Fruit fly (Drosophila melanogaster) Kc167 (cell line): ENCODE measurements around the gene CG31200.

ENCODE experiments used
- Myc ChIP-seq: fragments of >200 bp; optimal IDR thresholded peaks from 2 replicates; lab custom pipeline; 2017; ENCODE audit warnings: missing external identifiers
- Sin3A ChIP-seq: fragments of >200 bp; optimal IDR thresholded peaks from 2 replicates; lab custom pipeline; 2018; ENCODE audit warnings: missing external identifiers
- h ChIP-seq: fragments of >200 bp; optimal IDR thresholded peaks from 3 replicates; lab custom pipeline; 2018; ENCODE audit warnings: missing external identifiers
- insv ChIP-seq: fragments of >200 bp; optimal IDR thresholded peaks from 3 replicates; lab custom pipeline; 2018; ENCODE audit warnings: missing external identifiers
- psq ChIP-seq: fragments of >200 bp; optimal IDR thresholded peaks from 2 replicates; lab custom pipeline; 2017; ENCODE audit warnings: missing external identifiers
- ttk ChIP-seq: sonication (Bioruptor generic); optimal IDR thresholded peaks from 2 replicates; lab custom pipeline; 2017; ENCODE audit warnings: missing external identifiers

The CG31200 gene

DNA sequence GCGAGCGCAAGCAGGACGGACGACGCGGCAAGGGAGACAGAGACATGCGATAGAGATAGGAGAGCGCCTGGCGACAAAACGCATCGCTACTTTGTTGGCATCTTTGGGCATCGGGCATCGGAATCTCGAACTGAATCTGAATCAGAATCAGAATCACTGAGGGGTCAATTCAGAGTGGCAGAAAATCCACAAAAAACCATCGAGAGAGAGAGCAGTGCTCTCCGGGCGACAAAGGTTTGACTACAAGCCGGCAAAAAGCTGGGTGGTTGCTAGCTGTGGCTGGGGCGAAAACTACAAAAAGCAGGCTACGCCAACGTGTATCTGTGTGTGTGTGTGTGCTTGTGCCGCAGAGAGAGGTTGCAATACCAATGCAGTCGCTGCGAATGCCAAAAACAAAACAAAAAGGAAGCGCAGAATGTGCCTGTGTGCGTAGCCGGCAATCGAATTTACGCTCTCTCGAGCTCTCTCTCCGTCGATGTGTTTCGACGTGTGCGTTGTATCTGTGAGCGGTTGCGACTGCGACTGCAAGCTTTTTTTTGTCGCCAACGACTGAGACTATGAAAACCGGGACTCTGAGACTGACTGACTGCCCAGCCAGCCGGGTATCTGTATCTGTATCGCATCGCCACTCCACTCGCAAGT lies 33.3 kb upstream of the CG31200 start:
- TF ChIP-seq Myc (lab: Kevin White, UChicago) (no peak), ttk (lab: Kevin White, UChicago) (no peak), Sin3A (no peak), insv (lab: Kevin White, UChicago) (no peak), psq (lab: Kevin White, UChicago) (no peak), h (lab: Kevin White, UChicago) (no peak)

DNA sequence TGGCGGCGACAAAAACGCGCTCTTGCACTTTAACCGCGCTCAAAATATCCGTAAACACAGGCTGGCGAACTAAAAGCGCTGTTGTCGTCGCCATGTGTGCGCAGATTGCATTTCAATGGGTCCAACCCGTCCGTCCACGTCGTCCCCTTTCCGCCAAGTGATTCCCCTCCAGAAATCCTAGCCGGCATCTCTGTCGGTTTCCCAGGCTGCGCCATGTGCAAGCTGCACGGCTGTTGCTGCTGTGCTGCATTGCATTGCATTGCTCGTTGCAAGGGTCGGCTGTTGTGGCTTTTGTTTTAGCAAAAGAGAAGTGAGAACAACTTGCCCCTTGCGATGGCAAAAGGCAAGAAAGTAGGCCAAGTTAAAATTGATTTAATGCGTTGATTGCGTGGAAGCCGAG lies 29.0 kb upstream of the CG31200 start:
- TF ChIP-seq insv (lab: Kevin White, UChicago) (no peak), h (lab: Kevin White, UChicago) (no peak), Sin3A (no peak), Myc (lab: Kevin White, UChicago) (no peak), psq (lab: Kevin White, UChicago) (no peak), ttk (lab: Kevin White, UChicago) (no peak)

DNA sequence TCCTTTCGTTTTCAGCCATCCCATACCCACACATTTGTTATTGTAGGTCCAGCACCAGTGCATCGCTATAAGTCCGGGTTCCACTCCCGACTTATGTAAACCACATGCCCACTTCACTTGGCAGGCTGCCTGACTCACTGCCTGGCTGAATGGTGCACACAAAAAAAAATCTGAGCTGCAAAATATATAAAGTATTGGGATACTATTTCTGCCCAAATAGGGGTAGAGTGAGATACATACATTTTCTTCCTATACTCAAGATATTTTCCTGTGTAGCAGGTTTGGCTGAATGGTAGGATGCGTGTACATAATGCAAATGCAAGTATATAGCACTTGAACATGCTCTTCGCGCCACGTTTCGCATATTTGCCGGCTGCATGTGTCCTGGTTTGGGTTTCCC lies 28.0 kb upstream of the CG31200 start:
- TF ChIP-seq psq (lab: Kevin White, UChicago) (no peak), insv (lab: Kevin White, UChicago) (no peak), h (lab: Kevin White, UChicago) (no peak), Sin3A (no peak), Myc (lab: Kevin White, UChicago) (no peak), ttk (lab: Kevin White, UChicago) (no peak)

DNA sequence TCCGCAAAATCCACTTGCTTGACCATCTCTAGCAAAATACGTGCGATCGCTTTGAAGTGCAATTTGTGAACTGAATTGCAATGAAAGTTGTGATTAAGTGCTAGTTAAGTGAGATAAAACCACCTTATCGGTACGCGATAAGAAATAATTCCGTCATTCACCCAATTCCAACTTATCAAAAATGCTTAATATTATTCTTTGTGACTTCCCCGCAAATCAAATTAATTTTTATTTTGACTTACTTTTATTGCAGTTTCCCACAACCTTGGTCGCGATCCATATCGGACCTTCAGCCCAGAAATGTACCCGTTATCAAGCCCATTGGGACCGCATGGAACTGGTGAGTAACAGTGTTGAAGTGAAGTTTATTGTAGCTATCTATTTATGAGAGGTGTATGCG lies 27.4 kb upstream of the CG31200 start, which contains the start of gene Takl1:
TSS of gene Takl1 (minus strand) at position 59 of the 400 bp plus-strand sequence.
- TF ChIP-seq Sin3A (no peak), ttk (lab: Kevin White, UChicago) (no peak), h (lab: Kevin White, UChicago) (no peak), insv (lab: Kevin White, UChicago) (no peak), psq (lab: Kevin White, UChicago) (no peak), Myc (lab: Kevin White, UChicago) (no peak)

- TF ChIP-seq psq (lab: Kevin White, UChicago) (no peak), h (lab: Kevin White, UChicago) (no peak), insv (lab: Kevin White, UChicago) (no peak), ttk (lab: Kevin White, UChicago) (no peak), Sin3A (no peak), Myc (lab: Kevin White, UChicago) (no peak)
These were observed 21.0 kb upstream of the CG31200 start for dm6 chr3R:20766156-20766486.

DNA sequence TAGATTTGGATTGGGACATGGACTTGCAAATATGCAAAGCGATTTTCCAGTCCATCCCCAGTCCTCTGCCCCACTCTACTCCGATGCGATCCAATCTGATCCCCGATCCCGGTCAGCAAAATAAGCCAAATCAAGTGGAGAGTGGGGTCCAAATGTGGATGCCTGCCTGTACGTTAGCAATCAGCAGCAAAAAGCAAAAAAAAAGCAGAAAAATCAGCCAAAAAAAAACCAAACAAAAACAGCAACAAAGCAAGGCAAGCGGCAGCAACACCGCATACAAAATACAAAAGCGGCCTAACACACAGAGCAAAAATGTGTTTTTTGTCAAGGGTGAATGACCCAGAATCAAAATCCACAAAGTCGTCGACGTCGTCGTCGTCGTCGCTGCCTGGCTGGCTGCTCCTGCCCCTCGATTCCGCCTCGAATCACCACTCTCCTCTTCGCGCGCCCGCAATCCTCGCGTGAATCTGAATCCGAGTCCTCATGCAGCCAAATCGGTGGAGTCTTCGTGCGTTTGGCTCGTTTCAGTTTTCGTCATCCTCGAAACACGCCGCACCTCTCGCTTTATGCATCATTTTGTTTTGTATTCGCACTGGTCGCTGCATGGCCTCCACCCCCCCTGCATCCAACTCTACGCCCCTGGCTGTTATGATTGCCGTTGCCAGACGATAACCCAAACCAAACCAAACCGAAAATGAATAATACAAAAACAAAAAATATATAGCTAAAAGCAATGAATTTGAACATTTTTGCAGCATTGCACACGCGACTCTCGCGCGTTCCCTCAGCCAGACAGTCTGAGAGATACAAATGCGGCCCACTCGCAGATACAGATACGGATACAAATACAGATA lies 20.4 kb upstream of the CG31200 start:
- TF ChIP-seq psq (lab: Kevin White, UChicago) (no peak), h (lab: Kevin White, UChicago) (no peak), Sin3A (no peak), insv (lab: Kevin White, UChicago) (no peak), ttk (lab: Kevin White, UChicago) (no peak), Myc (lab: Kevin White, UChicago) (no peak)

- TF ChIP-seq psq (lab: Kevin White, UChicago) = no peak
- no peak for TF ChIP-seq Sin3A
- TF ChIP-seq Myc (lab: Kevin White, UChicago) = no peak
- TF ChIP-seq h (lab: Kevin White, UChicago) = no peak
- no peak for TF ChIP-seq ttk (lab: Kevin White, UChicago)
- TF ChIP-seq insv (lab: Kevin White, UChicago) = no peak
These were observed 18.9 kb upstream of the CG31200 start for dm6 chr3R:20764058-20764457.

DNA sequence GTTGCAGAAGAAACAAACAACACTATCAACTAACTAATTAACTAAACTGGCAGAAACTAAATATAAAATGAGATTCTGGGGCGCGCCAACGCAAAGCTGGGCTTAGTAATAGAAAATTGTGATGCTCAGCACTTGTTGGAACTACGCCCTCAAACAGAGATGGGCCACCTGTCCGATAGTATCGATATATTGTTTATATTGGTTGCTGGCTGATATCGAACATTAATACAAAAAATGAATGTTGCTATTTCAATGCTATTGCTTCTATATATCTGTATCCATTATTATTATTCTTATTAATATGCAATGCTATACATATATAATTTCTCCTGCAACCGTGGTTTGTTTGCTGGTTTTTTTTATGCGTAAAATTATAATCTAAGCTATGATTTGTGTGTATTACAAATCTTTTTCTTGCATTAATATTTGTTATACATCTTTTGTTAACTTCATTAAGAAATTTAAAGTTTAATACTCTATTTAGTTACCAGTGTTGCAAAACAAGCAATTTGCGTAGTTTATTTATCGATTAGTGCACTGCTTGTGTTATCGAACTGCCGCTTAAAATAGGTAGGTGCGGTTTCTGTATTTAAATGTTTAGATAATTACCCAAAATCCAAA lies 17.1 kb upstream of the CG31200 start, which contains the start of gene CG31195:
TSS of gene CG31195 (minus strand) at position 195 of the 621 bp plus-strand sequence.
- no peak for TF ChIP-seq Myc (lab: Kevin White, UChicago)
- no peak for TF ChIP-seq h (lab: Kevin White, UChicago)
- TF ChIP-seq psq (lab: Kevin White, UChicago) = no peak
- no peak for TF ChIP-seq ttk (lab: Kevin White, UChicago)
- no peak for TF ChIP-seq insv (lab: Kevin White, UChicago)
- TF ChIP-seq Sin3A = no peak

dm6 chr3R:20756429-20756828 lies 11.3 kb upstream of the CG31200 start, which contains the start of gene Syp:
Gene Syp, plus strand, starts transcription at chr3R:20756729.
- no peak for TF ChIP-seq psq (lab: Kevin White, UChicago)
- no peak for TF ChIP-seq ttk (lab: Kevin White, UChicago)
- TF ChIP-seq insv (lab: Kevin White, UChicago) = no peak

DNA sequence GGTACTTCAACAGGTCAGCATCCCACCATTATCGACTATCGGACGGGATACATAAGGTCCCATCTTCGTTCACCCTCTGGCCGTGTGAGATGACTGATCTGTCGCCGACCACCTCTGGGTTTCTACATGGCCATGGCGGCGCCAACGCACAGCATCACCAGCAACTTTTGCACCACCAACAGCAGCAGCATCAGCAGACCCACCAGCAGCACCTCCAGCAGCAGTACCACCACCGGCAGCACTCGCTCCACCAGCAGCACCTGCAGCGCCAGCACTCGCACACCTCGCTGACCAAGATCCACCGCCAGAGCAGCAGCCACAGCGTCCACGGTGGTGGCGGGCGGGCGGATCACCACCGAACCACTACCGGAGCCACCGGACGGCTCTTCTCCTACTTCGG lies 9.9 kb upstream of the CG31200 start:
- TF ChIP-seq psq (lab: Kevin White, UChicago) (no peak), ttk (lab: Kevin White, UChicago) (no peak), Myc (lab: Kevin White, UChicago) (no peak), h (lab: Kevin White, UChicago) (no peak), Sin3A (no peak)

- TF ChIP-seq ttk (lab: Kevin White, UChicago) (no peak), Myc (lab: Kevin White, UChicago) (no peak), insv (lab: Kevin White, UChicago) (no peak), h (lab: Kevin White, UChicago) (no peak), psq (lab: Kevin White, UChicago) (no peak), Sin3A (no peak)
These were observed 4.4 kb upstream of the CG31200 start for dm6 chr3R:20749536-20749935.
